Worm (Caenorhabditis elegans): ENCODE measurements around the gene F54D12.2.

DNA sequence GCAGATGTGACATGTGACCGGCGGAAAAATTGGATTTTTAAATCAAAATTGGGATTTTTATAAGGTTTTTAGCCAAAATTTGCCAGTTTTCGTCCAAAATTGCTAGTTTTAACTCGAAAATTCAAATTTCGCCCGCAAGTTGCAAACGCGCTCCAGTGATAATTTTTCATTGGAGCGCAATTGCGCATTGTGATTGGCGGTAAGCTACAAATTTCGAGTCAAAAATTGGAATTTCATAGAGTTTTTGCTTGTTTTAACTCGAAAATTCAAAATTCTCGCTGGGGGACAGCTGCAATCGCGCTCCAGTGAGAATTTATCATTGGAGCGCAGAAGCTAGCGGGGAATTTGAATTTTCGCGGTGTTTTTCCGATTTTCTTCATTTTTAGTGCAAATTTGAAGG, 29.2 kb upstream of the F54D12.2 start:
- TF ChIP-seq dao-5 (tag; optimal IDR thresholded peaks at IDR 0.05) (no peak), W03F9.2 (tag; optimal IDR thresholded peaks at IDR 0.05) (no peak), him-1 (tag; optimal IDR thresholded peaks at IDR 0.05) (no peak)
